Fruit fly (Drosophila melanogaster) whole organism, prepupa: ENCODE measurements around the gene phtm.

Experiments used
- Blimp-1 ChIP-seq: fragments of 200-800 bp; sonication (Bioruptor generic); optimal IDR thresholded peaks from 3 replicates; lab custom pipeline; 2017; ENCODE audit warnings: missing biosample characterization, missing genetic modification characterization, mild to moderate bottlenecking, moderate library complexity, missing genetic modification reagents
- CG6276 ChIP-seq: fragments of 200-800 bp; sonication (Bioruptor generic); optimal IDR thresholded peaks from 2 replicates; lab custom pipeline; 2017; ENCODE audit warnings: missing biosample characterization, mild to moderate bottlenecking, missing genetic modification characterization
- CG8319 ChIP-seq: fragments of 200-800 bp; sonication (Bioruptor generic); optimal IDR thresholded peaks from 3 replicates; lab custom pipeline; 2016; ENCODE audit warnings: missing biosample characterization, missing genetic modification characterization
- Ets96B ChIP-seq: fragments of 200-800 bp; optimal IDR thresholded peaks from 2 replicates; lab custom pipeline; 2019; ENCODE audit warnings: missing biosample characterization, mild to moderate bottlenecking, missing genetic modification characterization, moderate library complexity
- Gug ChIP-seq: fragments of 200-800 bp; sonication (Bioruptor generic); IDR thresholded peaks from 2 replicates; pipeline ENCODE4 v1.3.6; 2022; ENCODE audit warnings: missing biosample characterization, missing genetic modification characterization
- OdsH ChIP-seq: fragments of 200-800 bp; sonication (Bioruptor generic); optimal IDR thresholded peaks from 3 replicates; lab custom pipeline; 2016; ENCODE audit warnings: missing biosample characterization, missing genetic modification characterization
- Sox102F ChIP-seq: fragments of 200-800 bp; sonication (Bioruptor generic); optimal IDR thresholded peaks from 2 replicates; lab custom pipeline; 2016; ENCODE audit warnings: missing biosample characterization, mild to moderate bottlenecking, missing genetic modification characterization
- cyc ChIP-seq: fragments of 200-800 bp; sonication (Bioruptor generic); optimal IDR thresholded peaks from 3 replicates; lab custom pipeline; 2016; ENCODE audit warnings: missing biosample characterization, missing genetic modification characterization
- salr ChIP-seq, 2 experiments: fragments of 200-800 bp; sonication (Bioruptor generic); optimal IDR thresholded peaks; 3 replicates each; lab custom pipeline; 2016 to 2018; ENCODE audit warnings: missing biosample characterization in 2 of 2, missing genetic modification characterization in 2 of 2, mild to moderate bottlenecking in 1 of 2

dm6 chrX:18662053-18662452 is 23.5 kb upstream of the phtm start, which contains the start of gene CG6696:
- no peak for TF ChIP-seq CG6276 (GFP tag; lab: Kevin White, UChicago)
- no peak for TF ChIP-seq salr (GFP tag; optimal IDR thresholded peaks at IDR 0.05; lab: Kevin White, UChicago)
- no peak for TF ChIP-seq Gug
- TF ChIP-seq CG8319 (GFP tag; lab: Kevin White, UChicago), result no peak
- TF ChIP-seq Sox102F (GFP tag; lab: Kevin White, UChicago), result no peak
- TF ChIP-seq Blimp-1 (GFP tag; lab: Kevin White, UChicago), result no peak
- TF ChIP-seq OdsH (GFP tag; lab: Kevin White, UChicago), result no peak
- no peak for TF ChIP-seq cyc (GFP tag; lab: Kevin White, UChicago)
- no peak for TF ChIP-seq Ets96B
